Worm (Caenorhabditis elegans) whole organism, mixed stage, embryonic: ENCODE measurements around the gene bath-2.

Experiments used
- M03D4.4 ChIP-seq: sonication (generic microtip); optimal IDR thresholded peaks from 2 replicates; lab custom pipeline; 2017; ENCODE audit warnings: mild to moderate bottlenecking, missing genetic modification characterization, missing compliant biosample characterization
- bed-3 ChIP-seq: fragments of 200-800 bp; sonication (Bioruptor generic); optimal IDR thresholded peaks from 3 replicates; lab custom pipeline; 2018; ENCODE audit warnings: mild to moderate bottlenecking, missing genetic modification characterization, moderate library complexity, missing compliant biosample characterization
- ceh-39 ChIP-seq: fragments of 150-350 bp; optimal IDR thresholded peaks from 2 replicates; lab custom pipeline; 2014; ENCODE audit warnings: missing biosample characterization, missing genetic modification characterization
- ceh-43 ChIP-seq: fragments of 200-800 bp; sonication (Bioruptor generic); optimal IDR thresholded peaks from 2 replicates; lab custom pipeline; 2018; ENCODE audit warnings: mild to moderate bottlenecking, missing genetic modification characterization, moderate library complexity, missing compliant biosample characterization
- ceh-83 ChIP-seq: fragments of 200-800 bp; sonication (Bioruptor generic); optimal IDR thresholded peaks from 2 replicates; lab custom pipeline; 2018; ENCODE audit warnings: mild to moderate bottlenecking, missing genetic modification characterization, missing compliant biosample characterization
- ces-1 ChIP-seq: fragments of 150-350 bp; optimal IDR thresholded peaks from 2 replicates; lab custom pipeline; 2014; ENCODE audit warnings: missing biosample characterization, missing genetic modification reagents, missing genetic modification characterization
- cnd-1 ChIP-seq: fragments of 200-800 bp; sonication (Bioruptor generic); optimal IDR thresholded peaks from 2 replicates; lab custom pipeline; 2018; ENCODE audit warnings: mild to moderate bottlenecking, missing genetic modification characterization, missing compliant biosample characterization
- drap-1 ChIP-seq: fragments of 200-800 bp; sonication (Bioruptor generic); optimal IDR thresholded peaks from 3 replicates; lab custom pipeline; 2018; ENCODE audit warnings: mild to moderate bottlenecking, missing genetic modification characterization, missing compliant biosample characterization
- elt-1 ChIP-seq: sonication (generic microtip); optimal IDR thresholded peaks from 2 replicates; lab custom pipeline; 2017; ENCODE audit warnings: missing genetic modification characterization, mild to moderate bottlenecking, missing compliant biosample characterization, antibody characterized with exemption, moderate library complexity, borderline replicate concordance; ENCODE audit not compliant: insufficient read depth
- flh-1 ChIP-seq: fragments of 200-800 bp; sonication (Bioruptor generic); optimal IDR thresholded peaks from 2 replicates; lab custom pipeline; 2018; ENCODE audit warnings: mild to moderate bottlenecking, missing genetic modification characterization, moderate library complexity, missing compliant biosample characterization
- ham-2 ChIP-seq: fragments of 200-800 bp; sonication (Bioruptor generic); optimal IDR thresholded peaks from 2 replicates; lab custom pipeline; 2018; ENCODE audit warnings: mild to moderate bottlenecking, missing genetic modification characterization, missing compliant biosample characterization
- hlh-1 ChIP-seq: fragments of 150-350 bp; optimal IDR thresholded peaks from 2 replicates; lab custom pipeline; 2014; ENCODE audit warnings: missing biosample characterization, missing genetic modification reagents, missing genetic modification characterization
- lin-32 ChIP-seq: fragments of 200-800 bp; sonication (Bioruptor generic); optimal IDR thresholded peaks from 2 replicates; lab custom pipeline; 2018; ENCODE audit warnings: mild to moderate bottlenecking, missing genetic modification characterization, missing compliant biosample characterization
- lsy-2 ChIP-seq: fragments of 150-350 bp; optimal IDR thresholded peaks from 2 replicates; lab custom pipeline; 2014; ENCODE audit warnings: missing biosample characterization, missing genetic modification characterization
- mab-5 ChIP-seq: fragments of 150-350 bp; optimal IDR thresholded peaks from 2 replicates; lab custom pipeline; 2014; ENCODE audit warnings: missing biosample characterization, missing genetic modification characterization
- mep-1 ChIP-seq: fragments of 150-350 bp; optimal IDR thresholded peaks from 2 replicates; lab custom pipeline; 2017; ENCODE audit warnings: missing biosample characterization, missing genetic modification reagents, missing genetic modification characterization, inconsistent platforms
- mls-2 ChIP-seq: sonication (generic microtip); optimal IDR thresholded peaks from 2 replicates; lab custom pipeline; 2016; ENCODE audit warnings: mild to moderate bottlenecking, missing genetic modification characterization, moderate library complexity, missing compliant biosample characterization
- nhr-12 ChIP-seq: fragments of 150-350 bp; optimal IDR thresholded peaks from 2 replicates; lab custom pipeline; 2014; ENCODE audit warnings: missing biosample characterization, missing genetic modification characterization
- nhr-2 ChIP-seq: fragments of 150-350 bp; optimal IDR thresholded peaks from 2 replicates; lab custom pipeline; 2014; ENCODE audit warnings: missing biosample characterization, missing genetic modification characterization
- nhr-237 ChIP-seq: fragments of 150-350 bp; optimal IDR thresholded peaks from 2 replicates; lab custom pipeline; 2014; ENCODE audit warnings: missing biosample characterization, missing genetic modification characterization
- nhr-28 ChIP-seq: fragments of 150-350 bp; optimal IDR thresholded peaks from 2 replicates; lab custom pipeline; 2014; ENCODE audit warnings: missing biosample characterization, missing genetic modification characterization
- nhr-76 ChIP-seq: sonication (generic microtip); optimal IDR thresholded peaks from 2 replicates; lab custom pipeline; 2017; ENCODE audit warnings: missing biosample characterization, missing genetic modification characterization
- pha-4 ChIP-seq: fragments of 150-350 bp; optimal IDR thresholded peaks from 2 replicates; lab custom pipeline; 2018; ENCODE audit warnings: missing biosample characterization, missing genetic modification reagents, missing genetic modification characterization
- sem-2 ChIP-seq: fragments of 200-800 bp; sonication (Bioruptor generic); optimal IDR thresholded peaks from 2 replicates; lab custom pipeline; 2018; ENCODE audit warnings: mild to moderate bottlenecking, missing genetic modification characterization, missing compliant biosample characterization
- snpc-4 ChIP-seq: fragments of 150-350 bp; optimal IDR thresholded peaks from 2 replicates; lab custom pipeline; 2014; ENCODE audit warnings: missing biosample characterization, missing genetic modification characterization
- tbx-8 ChIP-seq: fragments of 200-800 bp; sonication (Bioruptor generic); optimal IDR thresholded peaks from 2 replicates; lab custom pipeline; 2018; ENCODE audit warnings: mild to moderate bottlenecking, missing genetic modification characterization, moderate library complexity, missing compliant biosample characterization
- unc-120 ChIP-seq: sonication (generic microtip); optimal IDR thresholded peaks from 2 replicates; lab custom pipeline; 2017; ENCODE audit warnings: missing genetic modification characterization, missing compliant biosample characterization; ENCODE audit not compliant: poor library complexity, severe bottlenecking
- unc-39 ChIP-seq: fragments of 150-350 bp; optimal IDR thresholded peaks from 2 replicates; lab custom pipeline; 2014; ENCODE audit warnings: missing biosample characterization, missing genetic modification characterization
- unc-62 ChIP-seq: fragments of 150-350 bp; optimal IDR thresholded peaks from 2 replicates; lab custom pipeline; 2014; ENCODE audit warnings: missing biosample characterization, missing genetic modification reagents, missing genetic modification characterization
- zip-8 ChIP-seq: fragments of 150-350 bp; optimal IDR thresholded peaks from 2 replicates; lab custom pipeline; 2014; ENCODE audit warnings: missing biosample characterization, missing genetic modification characterization
- ztf-11 ChIP-seq: fragments of 150-350 bp; optimal IDR thresholded peaks from 2 replicates; lab custom pipeline; 2014; ENCODE audit warnings: missing biosample characterization, missing genetic modification characterization

Gene bath-2

ce11 chrII:1889071-1889470, 33.5 kb downstream of the bath-2 start, which contains the start of gene math-8:
TSS of gene math-8 (minus strand) at chrII:1889171.
- no peak for TF ChIP-seq ceh-83 (GFP tag; lab: Kevin White, UChicago)
- no peak for TF ChIP-seq zip-8 (tag; lab: Kevin White, UChicago)
- no peak for TF ChIP-seq ces-1 (GFP tag; lab: Kevin White, UChicago)
- no peak for TF ChIP-seq ceh-43 (GFP tag; lab: Kevin White, UChicago)
- no peak for TF ChIP-seq drap-1
- TF ChIP-seq mab-5 (tag; lab: Kevin White, UChicago): no peak
- no peak for TF ChIP-seq mep-1
- no peak for TF ChIP-seq ham-2
- no peak for TF ChIP-seq ceh-39 (tag; lab: Kevin White, UChicago)
- TF ChIP-seq lsy-2: no peak
- no peak for TF ChIP-seq sem-2 (GFP tag; lab: Kevin White, UChicago)
- TF ChIP-seq hlh-1 (tag; lab: Kevin White, UChicago): no peak
- no peak for TF ChIP-seq mls-2 (tag; lab: Kevin White, UChicago)
- TF ChIP-seq ztf-11 (tag; lab: Kevin White, UChicago): no peak
- TF ChIP-seq unc-39: no peak
- no peak for TF ChIP-seq elt-1 (tag; lab: Kevin White, UChicago)
- TF ChIP-seq lin-32 (GFP tag; lab: Kevin White, UChicago): no peak
- no peak for TF ChIP-seq unc-62 (GFP tag; lab: Kevin White, UChicago)
- TF ChIP-seq tbx-8 (GFP tag; lab: Kevin White, UChicago): no peak
- TF ChIP-seq, all 35 proteins: peak for 0

ce11 chrII:1886379-1886778, 36.2 kb downstream of the bath-2 start, which contains the start of gene math-7:
TSS of gene math-7 (minus strand) at chrII:1886479.
- TF ChIP-seq ham-2 (no peak), mep-1 (no peak), drap-1 (no peak), nhr-2 (no peak), flh-1 (GFP tag; lab: Kevin White, UChicago) (no peak), tbx-8 (GFP tag; lab: Kevin White, UChicago) (no peak), unc-39 (no peak), nhr-28 (tag; lab: Kevin White, UChicago) (no peak), bed-3 (no peak), M03D4.4 (tag; lab: Kevin White, UChicago) (no peak), zip-8 (tag; lab: Kevin White, UChicago) (no peak), ces-1 (GFP tag; lab: Kevin White, UChicago) (no peak), ceh-39 (tag; lab: Kevin White, UChicago) (no peak), nhr-12 (no peak), nhr-76 (tag; lab: Kevin White, UChicago) (no peak), ceh-83 (GFP tag; lab: Kevin White, UChicago) (no peak), ztf-11 (tag; lab: Kevin White, UChicago) (no peak), nhr-237 (tag; lab: Kevin White, UChicago) (no peak)

- no peak for TF ChIP-seq mls-2 (tag; lab: Kevin White, UChicago)
- TF ChIP-seq elt-1 (tag; lab: Kevin White, UChicago): no peak
- TF ChIP-seq nhr-12: no peak
- no peak for TF ChIP-seq unc-62 (GFP tag; lab: Kevin White, UChicago)
- no peak for TF ChIP-seq flh-1 (GFP tag; lab: Kevin White, UChicago)
- TF ChIP-seq drap-1: no peak
- TF ChIP-seq M03D4.4 (tag; lab: Kevin White, UChicago): no peak
- no peak for TF ChIP-seq pha-4 (tag; lab: Kevin White, UChicago)
- TF ChIP-seq snpc-4 (tag; lab: Kevin White, UChicago): no peak
- no peak for TF ChIP-seq nhr-28 (tag; lab: Kevin White, UChicago)
Observed at ce11 chrII:1884635-1885034, 37.9 kb downstream of the bath-2 start, which contains the start of gene math-6. TSS of gene math-6 (minus strand) at chrII:1884735.

DNA sequence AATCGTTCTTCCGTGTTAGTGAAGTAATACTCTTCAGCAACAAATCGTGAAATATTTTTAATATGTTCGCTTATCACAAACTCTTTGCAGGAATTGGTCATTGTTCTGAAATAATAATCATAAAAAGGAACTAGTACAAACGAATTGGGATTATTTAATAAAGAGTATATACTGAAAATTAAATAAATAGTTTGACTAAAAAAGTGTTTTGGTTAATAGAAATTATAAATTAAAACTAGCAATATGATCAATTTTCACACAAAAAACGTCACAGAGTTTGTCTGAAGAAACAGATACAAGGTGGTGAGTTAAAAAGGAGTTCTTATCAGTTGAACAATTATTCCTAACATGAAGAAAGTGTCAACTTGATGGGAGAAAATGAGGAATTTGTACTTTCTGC, 39.9 kb downstream of the bath-2 start, which contains the start of gene math-5:
math-5 (minus strand) TSS at position 101 of the 400 bp plus-strand sequence.
- TF ChIP-seq nhr-28 (tag; lab: Kevin White, UChicago) (no peak), lsy-2 (no peak), nhr-237 (tag; lab: Kevin White, UChicago) (no peak), hlh-1 (tag; lab: Kevin White, UChicago) (no peak), elt-1 (tag; lab: Kevin White, UChicago) (no peak), bed-3 (no peak)
- TF ChIP-seq, all 35 proteins: peak for 0

DNA sequence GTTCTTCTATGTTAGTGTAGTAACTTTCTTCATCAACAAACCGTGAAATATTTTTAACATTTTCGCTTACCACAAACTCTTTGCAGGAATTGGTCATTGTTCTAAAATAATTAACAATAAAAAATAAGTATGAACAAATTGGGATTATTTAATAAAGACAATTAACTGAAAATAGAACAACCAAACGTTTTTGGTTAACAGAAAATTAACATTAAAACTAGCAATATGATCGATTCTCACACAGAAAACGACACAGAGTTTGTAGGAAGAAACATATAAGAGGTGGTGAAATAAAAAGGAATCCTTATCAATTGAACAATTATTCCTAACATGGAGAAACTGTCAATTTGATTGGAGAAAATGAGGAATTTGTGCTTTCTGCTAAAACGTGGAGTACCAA, 43.9 kb downstream of the bath-2 start, which contains the start of gene math-16:
math-16 (minus strand) TSS at position 101 of the 400 bp plus-strand sequence.
- TF ChIP-seq elt-1 (tag; lab: Kevin White, UChicago) (no peak), cnd-1 (tag; lab: Kevin White, UChicago) (no peak), unc-120 (no peak), ces-1 (GFP tag; lab: Kevin White, UChicago) (no peak), mep-1 (no peak), pha-4 (tag; lab: Kevin White, UChicago) (no peak), ceh-39 (tag; lab: Kevin White, UChicago) (no peak), ham-2 (no peak), unc-62 (GFP tag; lab: Kevin White, UChicago) (no peak), nhr-76 (tag; lab: Kevin White, UChicago) (no peak)
